Worm (Caenorhabditis elegans): Measurements from ENCODE around the gene moc-3.
A peak's percentile ranks its signal among the peaks of the same experiment; 100 is the strongest.

DNA sequence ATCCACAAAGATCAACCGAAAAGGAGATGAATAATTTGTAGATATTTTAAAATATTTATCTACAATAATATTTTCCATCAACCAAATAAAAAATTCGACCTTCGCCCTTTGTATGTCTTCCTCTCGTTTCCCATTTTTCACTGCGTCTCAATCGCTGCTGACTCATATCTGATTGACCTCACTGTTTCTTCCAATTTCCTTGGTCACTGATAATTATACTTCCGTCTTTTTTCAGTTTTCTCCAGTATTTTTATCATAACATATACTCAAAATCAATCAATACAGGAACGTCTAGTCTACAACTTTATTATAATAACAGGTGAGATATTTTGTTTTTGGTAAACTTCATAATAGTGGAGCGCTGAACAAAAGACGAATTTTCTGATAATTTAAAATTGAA, 8.6 kb downstream of the moc-3 start, which contains the start of gene pmk-3:
- TF ChIP-seq nhr-25 (tag; optimal IDR thresholded peaks at IDR 0.05) (no peak), fos-1 (tag; optimal IDR thresholded peaks at IDR 0.05) (peak; percentile 96), blmp-1 (tag; optimal IDR thresholded peaks at IDR 0.05; ENCODE audit: insufficient read depth) (no peak), ZK546.5 (tag; optimal IDR thresholded peaks at IDR 0.05) (no peak), ama-1 (optimal IDR thresholded peaks at IDR 0.05) (no peak), nhr-6 (tag; optimal IDR thresholded peaks at IDR 0.05) (no peak), nhr-11 (tag; optimal IDR thresholded peaks at IDR 0.05) (no peak), snpc-4 (tag; optimal IDR thresholded peaks at IDR 0.05) (no peak), elt-1 (tag; optimal IDR thresholded peaks at IDR 0.05) (no peak), unc-62 (GFP tag; optimal IDR thresholded peaks at IDR 0.05) (no peak)
